Worm (Caenorhabditis elegans) whole organism, early embryonic: ENCODE data around the gene srlf-29.

ENCODE experiments used
- aly-1 ChIP-seq: sonication (generic microtip); optimal IDR thresholded peaks from 2 replicates; lab custom pipeline; 2016; ENCODE audit warnings: missing genetic modification characterization, missing compliant biosample characterization
- flt-1 ChIP-seq: fragments of 200-800 bp; sonication (Bioruptor generic); IDR thresholded peaks from 2 replicates; pipeline ENCODE4 v1.3.6; 2022; ENCODE audit warnings: missing genetic modification characterization, missing compliant biosample characterization
- hmbx-1 ChIP-seq: sonication (generic microtip); optimal IDR thresholded peaks from 2 replicates; lab custom pipeline; 2016; ENCODE audit warnings: mild to moderate bottlenecking, missing genetic modification characterization, missing compliant biosample characterization
- hnd-1 ChIP-seq: sonication (generic microtip); optimal IDR thresholded peaks from 2 replicates; lab custom pipeline; 2016; ENCODE audit warnings: missing genetic modification characterization, missing compliant biosample characterization
- tbx-37 ChIP-seq: fragments of 200-800 bp; sonication (Bioruptor generic); conservative IDR thresholded peaks from 2 replicates; pipeline ENCODE4 v1.3.6; 2022; ENCODE audit warnings: missing genetic modification reagents, missing genetic modification characterization, missing compliant biosample characterization

ce11 chrII:1646199-1646598 is 19.9 kb upstream of the srlf-29 start, which contains the start of gene ZC204.17:
- TF ChIP-seq aly-1 (tag; lab: Kevin White, UChicago) (no peak), tbx-37 (GFP tag; lab: Robert Waterston, UW) (no peak), hnd-1 (tag; lab: Kevin White, UChicago) (no peak), flt-1 (GFP tag; lab: Robert Waterston, UW) (no peak), hmbx-1 (tag; lab: Kevin White, UChicago) (no peak)
